Fruit fly (Drosophila melanogaster) whole organism, prepupa: Measurements from ENCODE around the gene CG33325.

Experiments used
- CG3919 ChIP-seq: fragments of 200-800 bp; sonication (Bioruptor generic); optimal IDR thresholded peaks from 3 replicates; lab custom pipeline; 2016; ENCODE audit warnings: missing biosample characterization, missing genetic modification characterization
- CG6808 ChIP-seq: fragments of 200-800 bp; sonication (Bioruptor generic); optimal IDR thresholded peaks from 3 replicates; lab custom pipeline; 2017; ENCODE audit warnings: missing biosample characterization, missing genetic modification characterization, mild to moderate bottlenecking, moderate library complexity, missing genetic modification reagents
- CG7368 ChIP-seq: fragments of 200-800 bp; sonication (Bioruptor generic); optimal IDR thresholded peaks from 3 replicates; lab custom pipeline; 2016; ENCODE audit warnings: missing biosample characterization, missing genetic modification characterization
- pdm3 ChIP-seq: fragments of 200-800 bp; sonication (Bioruptor generic); optimal IDR thresholded peaks from 3 replicates; lab custom pipeline; 2016; ENCODE audit warnings: missing biosample characterization, missing genetic modification characterization

DNA sequence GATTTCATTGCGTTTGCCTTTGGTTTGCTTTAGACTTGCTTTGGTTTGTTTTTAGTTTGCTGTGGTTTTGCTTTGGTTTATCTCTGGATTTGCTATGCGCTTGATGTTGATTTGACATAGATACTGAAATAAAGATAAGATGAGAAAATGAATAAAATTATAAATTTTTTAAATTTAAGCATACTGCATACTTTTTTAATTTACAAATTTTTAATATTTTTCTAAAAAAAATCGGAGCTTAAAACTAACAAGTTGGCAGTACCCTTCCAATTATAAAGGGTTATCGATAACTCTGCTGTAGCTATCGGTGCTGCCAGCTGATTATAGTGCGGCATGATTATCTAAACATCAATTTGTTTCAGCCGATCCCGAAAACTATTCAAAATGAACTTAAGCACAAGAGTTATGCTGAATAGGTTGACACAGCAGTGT lies 6.0 kb downstream of the CG33325 start, which contains the start of gene mRpL19:
- TF ChIP-seq CG3919 (no peak), pdm3 (no peak), CG7368 (GFP tag; lab: Kevin White, UChicago) (no peak), CG6808 (GFP tag; lab: Kevin White, UChicago) (no peak)
